Fruit fly (Drosophila melanogaster) whole organism, embryonic: Measurements from ENCODE around the gene CG3198.

ENCODE experiments used
- Asciz ChIP-seq: fragments of 200-800 bp; sonication (Bioruptor generic); optimal IDR thresholded peaks from 2 replicates; lab custom pipeline; 2017; ENCODE audit warnings: missing biosample characterization, mild to moderate bottlenecking, missing genetic modification characterization, missing genetic modification reagents
- Blimp-1 ChIP-seq: fragments of 200-800 bp; sonication (Bioruptor generic); optimal IDR thresholded peaks from 3 replicates; lab custom pipeline; 2018; ENCODE audit warnings: missing biosample characterization, missing genetic modification characterization, mild to moderate bottlenecking, moderate library complexity, missing genetic modification reagents
- CG12155 ChIP-seq: fragments of 200-800 bp; sonication (Bioruptor generic); optimal IDR thresholded peaks from 3 replicates; lab custom pipeline; 2016; ENCODE audit warnings: missing biosample characterization, missing genetic modification characterization
- CG12744 ChIP-seq: fragments of 200-800 bp; sonication (Bioruptor generic); optimal IDR thresholded peaks from 2 replicates; lab custom pipeline; 2016; ENCODE audit warnings: missing biosample characterization, missing genetic modification characterization
- CG14014 ChIP-seq: fragments of 200-800 bp; sonication (Bioruptor generic); IDR thresholded peaks from 2 replicates; pipeline ENCODE4 v1.3.6; 2022; ENCODE audit warnings: missing biosample characterization, missing genetic modification characterization
- CG14667 ChIP-seq: fragments of 200-800 bp; sonication (Bioruptor generic); IDR thresholded peaks from 2 replicates; pipeline ENCODE4 v1.3.6; 2022; ENCODE audit warnings: missing biosample characterization, missing genetic modification characterization
- CG2129 ChIP-seq: fragments of 200-800 bp; sonication (Bioruptor generic); IDR thresholded peaks from 2 replicates; pipeline ENCODE4 v1.3.6; 2022; ENCODE audit warnings: missing biosample characterization, missing genetic modification characterization; ENCODE audit not compliant: partially characterized antibody
- CG30403 ChIP-seq: fragments of 200-800 bp; sonication (Bioruptor generic); optimal IDR thresholded peaks from 3 replicates; lab custom pipeline; 2016; ENCODE audit warnings: missing biosample characterization, missing genetic modification characterization
- CG31224 ChIP-seq: fragments of 200-800 bp; sonication (Bioruptor generic); IDR thresholded peaks from 2 replicates; pipeline ENCODE4 v1.3.6; 2022; ENCODE audit warnings: missing biosample characterization, missing genetic modification characterization
- CG5180 ChIP-seq: fragments of 200-800 bp; sonication (Bioruptor generic); optimal IDR thresholded peaks from 3 replicates; lab custom pipeline; 2017; ENCODE audit warnings: missing biosample characterization, missing genetic modification characterization, mild to moderate bottlenecking, moderate library complexity, missing genetic modification reagents
- CG5245 ChIP-seq: fragments of 200-800 bp; sonication (Bioruptor generic); optimal IDR thresholded peaks from 3 replicates; lab custom pipeline; 2016; ENCODE audit warnings: missing biosample characterization, missing genetic modification characterization
- CG6854 ChIP-seq: fragments of 200-800 bp; sonication (Bioruptor generic); optimal IDR thresholded peaks from 3 replicates; lab custom pipeline; 2017; ENCODE audit warnings: missing biosample characterization, mild to moderate bottlenecking, missing genetic modification characterization
- CG7928 ChIP-seq: fragments of 200-800 bp; sonication (Bioruptor generic); optimal IDR thresholded peaks from 2 replicates; lab custom pipeline; 2017; ENCODE audit warnings: missing biosample characterization, mild to moderate bottlenecking, missing genetic modification characterization
- CG9609 ChIP-seq: fragments of 200-800 bp; sonication (Bioruptor generic); optimal IDR thresholded peaks from 3 replicates; lab custom pipeline; 2016; ENCODE audit warnings: missing biosample characterization, missing genetic modification characterization
- D19A ChIP-seq: fragments of 200-800 bp; optimal IDR thresholded peaks from 3 replicates; lab custom pipeline; 2019; ENCODE audit warnings: missing biosample characterization, mild to moderate bottlenecking, missing genetic modification characterization, moderate library complexity
- Ets97D ChIP-seq: fragments of 200-800 bp; sonication (Bioruptor generic); optimal IDR thresholded peaks from 3 replicates; lab custom pipeline; 2016; ENCODE audit warnings: missing biosample characterization, missing genetic modification characterization
- Fer1 ChIP-seq: fragments of 200-800 bp; sonication (Bioruptor generic); optimal IDR thresholded peaks from 2 replicates; lab custom pipeline; 2017; ENCODE audit warnings: missing biosample characterization, mild to moderate bottlenecking, missing genetic modification characterization
- Gsc ChIP-seq: fragments of 200-800 bp; sonication (Bioruptor generic); IDR thresholded peaks from 2 replicates; pipeline ENCODE4 v1.3.6; 2022; ENCODE audit warnings: missing biosample characterization, missing genetic modification characterization
- HLH4C ChIP-seq: fragments of 200-800 bp; sonication (Bioruptor generic); IDR thresholded peaks from 3 replicates; pipeline ENCODE4 v1.3.6; 2022; ENCODE audit warnings: missing biosample characterization, missing genetic modification characterization; ENCODE audit not compliant: partially characterized antibody
- HmgZ ChIP-seq: fragments of 200-800 bp; sonication (Bioruptor generic); optimal IDR thresholded peaks from 2 replicates; lab custom pipeline; 2018; ENCODE audit warnings: missing biosample characterization, mild to moderate bottlenecking, missing genetic modification characterization
- Neu2 ChIP-seq: fragments of 200-800 bp; sonication (Bioruptor generic); optimal IDR thresholded peaks from 3 replicates; lab custom pipeline; 2016; ENCODE audit warnings: missing biosample characterization, missing genetic modification characterization, borderline replicate concordance
- Pdp1 ChIP-seq, 2 experiments: fragments of 200-800 bp; sonication (Bioruptor generic); optimal IDR thresholded peaks; 3 replicates each; lab custom pipeline; 2016; ENCODE audit warnings: missing biosample characterization in 2 of 2, missing genetic modification characterization in 2 of 2, mild to moderate bottlenecking in 1 of 2, moderate library complexity in 1 of 2
- bigmax ChIP-seq: fragments of 200-800 bp; sonication (Bioruptor generic); optimal IDR thresholded peaks from 2 replicates; lab custom pipeline; 2018; ENCODE audit warnings: missing biosample characterization, mild to moderate bottlenecking, missing genetic modification characterization
- bowl ChIP-seq: fragments of 200-800 bp; sonication (Bioruptor generic); IDR thresholded peaks from 2 replicates; pipeline ENCODE4 v1.3.6; 2022; ENCODE audit warnings: missing biosample characterization, missing genetic modification characterization
- cad ChIP-seq: fragments of >200 bp; optimal IDR thresholded peaks from 2 replicates; lab custom pipeline; 2017; ENCODE audit warnings: missing biosample characterization, missing genetic modification characterization
- chn ChIP-seq: fragments of 200-800 bp; sonication (Bioruptor generic); optimal IDR thresholded peaks from 2 replicates; lab custom pipeline; 2016; ENCODE audit warnings: missing biosample characterization, missing genetic modification characterization
- da ChIP-seq: fragments of 200-800 bp; sonication (Bioruptor generic); optimal IDR thresholded peaks from 2 replicates; lab custom pipeline; 2016; ENCODE audit warnings: missing biosample characterization, missing genetic modification characterization
- fd102C ChIP-seq: fragments of 200-800 bp; sonication (Bioruptor generic); optimal IDR thresholded peaks from 2 replicates; lab custom pipeline; 2018; ENCODE audit warnings: missing biosample characterization, mild to moderate bottlenecking, missing genetic modification characterization, moderate library complexity
- ftz-f1 ChIP-seq: fragments of 200-800 bp; sonication (Bioruptor generic); optimal IDR thresholded peaks from 2 replicates; lab custom pipeline; 2016; ENCODE audit warnings: missing biosample characterization, missing genetic modification characterization
- gem ChIP-seq: fragments of 200-800 bp; sonication (Bioruptor generic); optimal IDR thresholded peaks from 2 replicates; lab custom pipeline; 2019; ENCODE audit warnings: missing biosample characterization, mild to moderate bottlenecking, missing genetic modification characterization, moderate library complexity
- grn ChIP-seq: fragments of 200-800 bp; sonication (Bioruptor generic); optimal IDR thresholded peaks from 3 replicates; lab custom pipeline; 2017; ENCODE audit warnings: missing biosample characterization, missing genetic modification characterization
- jigr1 ChIP-seq: fragments of 200-800 bp; sonication (Bioruptor generic); IDR thresholded peaks from 3 replicates; pipeline ENCODE4 v1.3.6; 2022; ENCODE audit warnings: missing biosample characterization, missing genetic modification characterization
- lov ChIP-seq, 2 experiments: fragments of 200-800 bp in 1 of 2; fragments of >200 bp in 1 of 2; sonication (Bioruptor generic) in 1 of 2; IDR thresholded peaks in 1 of 2; optimal IDR thresholded peaks in 1 of 2; 2 replicates in 1 of 2; 3 replicates in 1 of 2; pipeline versions ENCODE4 v1.3.6 to Lab custom; 2017 to 2022; ENCODE audit warnings: missing biosample characterization in 1 of 2, missing genetic modification characterization in 1 of 2
- mirr ChIP-seq: fragments of 200-800 bp; sonication (Bioruptor generic); optimal IDR thresholded peaks from 3 replicates; lab custom pipeline; 2018; ENCODE audit warnings: missing biosample characterization, mild to moderate bottlenecking, missing genetic modification characterization
- mld ChIP-seq: fragments of 200-800 bp; sonication (Bioruptor generic); IDR thresholded peaks from 3 replicates; pipeline ENCODE4 v1.3.6; 2022; ENCODE audit warnings: missing biosample characterization, missing genetic modification characterization; ENCODE audit not compliant: partially characterized antibody
- nmo ChIP-seq: fragments of 200-800 bp; sonication (Bioruptor generic); optimal IDR thresholded peaks from 2 replicates; lab custom pipeline; 2018; ENCODE audit warnings: missing biosample characterization, mild to moderate bottlenecking, missing genetic modification characterization, moderate library complexity
- oc ChIP-seq: fragments of 200-800 bp; sonication (Bioruptor generic); optimal IDR thresholded peaks from 2 replicates; lab custom pipeline; 2018; ENCODE audit warnings: missing biosample characterization, mild to moderate bottlenecking, missing genetic modification characterization, moderate library complexity
- odd ChIP-seq: fragments of 200-800 bp; sonication (Bioruptor generic); optimal IDR thresholded peaks from 2 replicates; lab custom pipeline; 2017; ENCODE audit warnings: missing biosample characterization, mild to moderate bottlenecking, missing genetic modification characterization
- p53 ChIP-seq: fragments of 200-800 bp; sonication (Bioruptor generic); optimal IDR thresholded peaks from 2 replicates; lab custom pipeline; 2016; ENCODE audit warnings: missing biosample characterization, missing genetic modification characterization
- pan ChIP-seq, 4 experiments: fragments of >200 bp in 3 of 4; fragments of 200-800 bp in 1 of 4; sonication (Bioruptor generic) in 1 of 4; optimal IDR thresholded peaks in 3 of 4; IDR thresholded peaks in 1 of 4; 2 replicates each; pipeline versions ENCODE4 v1.3.6 to Lab custom; 2017 to 2022; ENCODE audit warnings: missing biosample characterization in 2 of 4, missing genetic modification characterization in 2 of 4, mixed read lengths in 1 of 4
- prd ChIP-seq, 3 experiments: fragments of >200 bp in 2 of 3; fragments of 200-800 bp in 1 of 3; sonication (Bioruptor generic) in 1 of 3; optimal IDR thresholded peaks in 2 of 3; IDR thresholded peaks in 1 of 3; 2 replicates in 2 of 3; 3 replicates in 1 of 3; pipeline versions ENCODE4 v1.3.6 to Lab custom; 2017 to 2022; ENCODE audit warnings: missing biosample characterization in 1 of 3, missing genetic modification characterization in 1 of 3
- trh ChIP-seq: fragments of 200-800 bp; sonication (Bioruptor generic); optimal IDR thresholded peaks from 2 replicates; lab custom pipeline; 2016; ENCODE audit warnings: missing biosample characterization, missing genetic modification characterization
- unpg ChIP-seq: fragments of 200-800 bp; sonication (Bioruptor generic); optimal IDR thresholded peaks from 3 replicates; lab custom pipeline; 2018; ENCODE audit warnings: missing biosample characterization, mild to moderate bottlenecking, missing genetic modification characterization, moderate library complexity
- vfl ChIP-seq: fragments of 200-800 bp; sonication (Bioruptor generic); optimal IDR thresholded peaks from 2 replicates; lab custom pipeline; 2016; ENCODE audit warnings: missing biosample characterization, missing genetic modification characterization
- wor ChIP-seq: fragments of 200-800 bp; sonication (Bioruptor generic); IDR thresholded peaks from 2 replicates; pipeline ENCODE4 v1.3.6; 2022; ENCODE audit warnings: missing biosample characterization, missing genetic modification characterization
- zen2 ChIP-seq: fragments of 200-800 bp; sonication (Bioruptor generic); IDR thresholded peaks from 3 replicates; pipeline ENCODE4 v1.3.6; 2022; ENCODE audit warnings: missing biosample characterization, missing genetic modification characterization; ENCODE audit not compliant: partially characterized antibody

Gene CG3198

dm6 chrX:6678635-6679501 lies 5.1 kb upstream of the CG3198 start, which contains the start of gene ND-ASHI (continued):
- peak; percentile 87 for TF ChIP-seq Blimp-1 (GFP tag; lab: Kevin White, UChicago)
- peak; percentile 90 for TF ChIP-seq CG14667 (GFP tag; lab: Robert Waterston, UW)
- peak; percentile 84 for TF ChIP-seq CG9609 (GFP tag; lab: Kevin White, UChicago)
- peak; percentile 90 for TF ChIP-seq CG12744 (GFP tag; lab: Kevin White, UChicago)
- TF ChIP-seq lov (optimal IDR thresholded peaks at IDR 0.05; lab: Kevin White, UChicago), result no peak
- peak; percentile 94 for TF ChIP-seq lov (GFP tag; IDR thresholded peaks at IDR 0.05; lab: Robert Waterston, UW)
- peak; percentile 43 for TF ChIP-seq Neu2 (GFP tag; lab: Kevin White, UChicago)
- TF ChIP-seq CG2129, result no peak
- peak; percentile 93 for TF ChIP-seq vfl
- peak; percentile 82 for TF ChIP-seq wor (GFP tag; lab: Robert Waterston, UW)
- peak; percentile 94 for TF ChIP-seq CG31224
- TF ChIP-seq Gsc (GFP tag; lab: Robert Waterston, UW), result peak; percentile 84
- TF ChIP-seq bigmax (GFP tag; lab: Kevin White, UChicago), result peak; percentile 57
- peak; percentile 81; the same call in 2 of the 3 replicates for TF ChIP-seq jigr1
- TF ChIP-seq CG6854 (GFP tag; lab: Kevin White, UChicago), result peak; percentile 94
- peak; percentile 15 for TF ChIP-seq fd102C (GFP tag; lab: Kevin White, UChicago)
- TF ChIP-seq CG14014 (GFP tag; lab: Robert Waterston, UW), result peak; percentile 97
- no peak for TF ChIP-seq mld
- no peak for TF ChIP-seq pan (optimal IDR thresholded peaks at IDR 0.05; lab: Kevin White, UChicago)
- TF ChIP-seq pan (GFP tag; optimal IDR thresholded peaks at IDR 0.05 in 1 of 2, IDR thresholded peaks at IDR 0.05 in 1 of 2), result peak in 1 of 2 experiments; percentile 97
- peak; percentile 96 for TF ChIP-seq mirr (GFP tag; lab: Kevin White, UChicago)
- peak; percentile 85 for TF ChIP-seq CG5180
- peak; percentile 89 for TF ChIP-seq chn (GFP tag; lab: Kevin White, UChicago)
- TF ChIP-seq nmo (GFP tag; lab: Kevin White, UChicago), result peak; percentile 94
- TF ChIP-seq zen2, result no peak
- peak; percentile 95 for TF ChIP-seq Pdp1 (GFP tag; optimal IDR thresholded peaks at IDR 0.05; lab: Kevin White, UChicago)
- TF ChIP-seq cad (GFP tag; lab: Kevin White, UChicago), result no peak
- TF ChIP-seq HLH4C (GFP tag; lab: Robert Waterston, UW), result no peak
- TF ChIP-seq unpg (GFP tag; lab: Kevin White, UChicago), result peak; percentile 94
- TF ChIP-seq Ets97D, result peak; percentile 82
- TF ChIP-seq HmgZ (tag; lab: Kevin White, UChicago), result peak; percentile 97
- peak; percentile 75 for TF ChIP-seq da (GFP tag; lab: Kevin White, UChicago)
- TF ChIP-seq bowl (GFP tag; lab: Robert Waterston, UW), result peak; percentile 81; the same call in 1 of the 2 replicates
- TF ChIP-seq Asciz (GFP tag; lab: Kevin White, UChicago), result no peak
- peak; percentile 92 for TF ChIP-seq odd (GFP tag; lab: Kevin White, UChicago)
- peak; percentile 94 for TF ChIP-seq CG5245 (GFP tag; lab: Kevin White, UChicago)
- TF ChIP-seq CG7928 (GFP tag; lab: Kevin White, UChicago), result peak; percentile 81
- TF ChIP-seq CG12155, result peak; percentile 93
- peak; percentile 93 for TF ChIP-seq CG30403 (GFP tag; lab: Kevin White, UChicago)
- TF ChIP-seq trh (GFP tag; lab: Kevin White, UChicago), result peak; percentile 76
- TF ChIP-seq D19A (tag; lab: Kevin White, UChicago), result peak; percentile 90
- no peak for TF ChIP-seq prd (optimal IDR thresholded peaks at IDR 0.05; lab: Kevin White, UChicago)
- peak; percentile 96 for TF ChIP-seq prd (GFP tag; IDR thresholded peaks at IDR 0.05; lab: Robert Waterston, UW)
- TF ChIP-seq ftz-f1 (GFP tag; lab: Kevin White, UChicago), result peak; percentile 69
- peak; percentile 90 for TF ChIP-seq oc
- TF ChIP-seq p53, result peak; percentile 48
- TF ChIP-seq gem, result peak; percentile 94
- peak; percentile 22 for TF ChIP-seq grn (GFP tag; lab: Kevin White, UChicago)
- peak; percentile 96 for TF ChIP-seq Fer1 (GFP tag; lab: Kevin White, UChicago)
